Fruit fly (Drosophila melanogaster): ENCODE measurements around the gene nebu.
A peak's percentile ranks its signal among the peaks of the same experiment; 100 is the strongest.

DNA sequence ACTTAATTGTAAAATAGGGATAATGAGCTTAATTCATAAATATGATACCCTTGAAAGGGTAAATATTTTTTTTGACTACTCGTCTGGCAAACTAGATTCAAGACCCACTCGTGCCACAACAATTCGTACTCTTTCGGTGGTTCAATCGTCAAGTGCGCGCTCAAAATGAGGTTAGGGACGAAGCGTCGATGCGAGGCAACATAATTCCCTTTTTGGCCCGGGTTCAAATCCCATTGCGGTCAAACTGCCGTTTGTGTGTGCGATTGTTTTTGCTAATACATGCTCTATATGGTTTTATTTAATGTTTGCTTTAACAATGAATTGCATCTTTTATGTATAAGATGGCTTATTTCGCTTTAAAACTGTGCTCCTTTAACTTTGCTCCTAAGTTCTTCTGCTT is 27.1 kb downstream of the nebu start:
- no peak for TF ChIP-seq phol (tag; optimal IDR thresholded peaks at IDR 0.05)
- no peak for TF ChIP-seq salm (tag; optimal IDR thresholded peaks at IDR 0.05)
- no peak for TF ChIP-seq ftz-f1 (GFP tag; optimal IDR thresholded peaks at IDR 0.05)
- peak; percentile 75 for TF ChIP-seq Ets65A (GFP tag)
- TF ChIP-seq CG14860 (GFP tag; IDR thresholded peaks at IDR 0.05; ENCODE audit: partially characterized antibody) = no peak
- no peak for TF ChIP-seq CG3847 (GFP tag; IDR thresholded peaks at IDR 0.05)
- no peak for TF ChIP-seq pros (GFP tag; optimal IDR thresholded peaks at IDR 0.05)
- TF ChIP-seq CG12942 (GFP tag; optimal IDR thresholded peaks at IDR 0.05) = no peak
- TF ChIP-seq pfk (GFP tag; optimal IDR thresholded peaks at IDR 0.05) = no peak
